Worm (Caenorhabditis elegans) whole organism, L4/young adult: ENCODE results near the gene B0462.5.

Source experiments
- dao-5 ChIP-seq: sonication (generic microtip); optimal IDR thresholded peaks from 2 replicates; lab custom pipeline; 2016; ENCODE audit warnings: missing genotype, missing genetic modification characterization, moderate library complexity, missing compliant biosample characterization
- him-1 ChIP-seq: sonication (generic microtip); optimal IDR thresholded peaks from 2 replicates; lab custom pipeline; 2016; ENCODE audit warnings: missing genotype, missing genetic modification reagents, missing genetic modification characterization, missing compliant biosample characterization

ce11 chrV:18280778-18281177 is 42.4 kb downstream of the B0462.5 start, which contains the start of gene Y51A2A.16:
- TF ChIP-seq dao-5 (tag; lab: Kevin White, UChicago) (no peak), him-1 (tag; lab: Kevin White, UChicago) (no peak)
